Worm (Caenorhabditis elegans) whole organism, L1 larva: ENCODE measurements around the gene sma-9.

Source experiments
- C34B4.2 ChIP-seq: sonication (generic microtip); optimal IDR thresholded peaks from 2 replicates; lab custom pipeline; 2017; ENCODE audit warnings: mild to moderate bottlenecking, missing genetic modification characterization, missing compliant biosample characterization
- Y116A8C.19 ChIP-seq: sonication (generic microtip); optimal IDR thresholded peaks from 2 replicates; lab custom pipeline; 2016; ENCODE audit warnings: missing compliant biosample characterization, missing genetic modification characterization, borderline replicate concordance
- aha-1 ChIP-seq: fragments of 150-350 bp; optimal IDR thresholded peaks from 2 replicates; lab custom pipeline; 2014; ENCODE audit warnings: missing biosample characterization, missing genetic modification characterization
- ama-1 ChIP-seq: fragments of 150-350 bp; optimal IDR thresholded peaks from 2 replicates; lab custom pipeline; 2014
- blmp-1 ChIP-seq: fragments of 150-350 bp; optimal IDR thresholded peaks from 2 replicates; lab custom pipeline; 2014; ENCODE audit warnings: missing biosample characterization, missing genetic modification characterization
- ceh-63 ChIP-seq: fragments of 200-800 bp; sonication (Bioruptor generic); optimal IDR thresholded peaks from 2 replicates; lab custom pipeline; 2018; ENCODE audit warnings: mild to moderate bottlenecking, missing genetic modification characterization, missing compliant biosample characterization
- ceh-8 ChIP-seq: fragments of 200-800 bp; sonication (Bioruptor generic); optimal IDR thresholded peaks from 2 replicates; lab custom pipeline; 2018; ENCODE audit warnings: mild to moderate bottlenecking, missing genetic modification characterization, moderate library complexity, missing compliant biosample characterization
- ceh-90 ChIP-seq: sonication (generic microtip); optimal IDR thresholded peaks from 2 replicates; lab custom pipeline; 2016; ENCODE audit warnings: missing genetic modification characterization, missing compliant biosample characterization
- ces-1 ChIP-seq: fragments of 150-350 bp; optimal IDR thresholded peaks from 2 replicates; lab custom pipeline; 2014; ENCODE audit warnings: missing biosample characterization, missing genetic modification reagents, missing genetic modification characterization
- dpl-1 ChIP-seq, 3 experiments: fragments of 150-350 bp in 2 of 3; sonication (generic microtip) in 1 of 3; optimal IDR thresholded peaks; 2 replicates each; lab custom pipeline; 2014 to 2017; ENCODE audit warnings: missing biosample characterization in 3 of 3, missing genetic modification characterization in 3 of 3, missing genetic modification reagents in 3 of 3
- egl-13 ChIP-seq: sonication (generic microtip); optimal IDR thresholded peaks from 2 replicates; lab custom pipeline; 2016; ENCODE audit warnings: missing genotype, missing genetic modification reagents, missing genetic modification characterization, missing compliant biosample characterization
- egl-27 ChIP-seq, 2 experiments: fragments of 150-350 bp in 1 of 2; sonication (generic microtip); optimal IDR thresholded peaks; 3 replicates each; lab custom pipeline; 2017 to 2018; ENCODE audit warnings: missing biosample characterization in 2 of 2, missing genetic modification characterization in 2 of 2, missing genetic modification reagents in 2 of 2
- elt-2 ChIP-seq: sonication (generic microtip); optimal IDR thresholded peaks from 2 replicates; lab custom pipeline; 2016; ENCODE audit warnings: missing genetic modification characterization, mild to moderate bottlenecking, inconsistent platforms, missing compliant biosample characterization, missing genetic modification reagents
- fkh-10 ChIP-seq: sonication (generic microtip); optimal IDR thresholded peaks from 2 replicates; lab custom pipeline; 2017; ENCODE audit warnings: missing biosample characterization, missing genetic modification reagents, missing genetic modification characterization
- fkh-8 ChIP-seq: sonication (generic microtip); optimal IDR thresholded peaks from 2 replicates; lab custom pipeline; 2016; ENCODE audit warnings: mild to moderate bottlenecking, missing genetic modification characterization, missing compliant biosample characterization
- fos-1 ChIP-seq: fragments of 150-350 bp; optimal IDR thresholded peaks from 2 replicates; lab custom pipeline; 2014; ENCODE audit warnings: missing biosample characterization, missing genetic modification characterization
- hpl-2 ChIP-seq: fragments of 150-350 bp; optimal IDR thresholded peaks from 2 replicates; lab custom pipeline; 2014; ENCODE audit warnings: missing biosample characterization, missing genetic modification reagents, missing genetic modification characterization
- isw-1 ChIP-seq: fragments of 200-800 bp; sonication (Bioruptor generic); IDR thresholded peaks from 2 replicates; pipeline ENCODE4 v1.3.6; 2022; ENCODE audit warnings: missing genetic modification characterization, missing compliant biosample characterization
- lin-14 ChIP-seq: fragments of 200-800 bp; sonication (Bioruptor generic); optimal IDR thresholded peaks from 2 replicates; lab custom pipeline; 2018; ENCODE audit warnings: mild to moderate bottlenecking, missing genetic modification characterization, moderate library complexity, missing compliant biosample characterization
- mep-1 ChIP-seq: fragments of 150-350 bp; optimal IDR thresholded peaks from 2 replicates; lab custom pipeline; 2014; ENCODE audit warnings: missing biosample characterization, missing genetic modification characterization
- nhr-12 ChIP-seq: sonication (generic microtip); optimal IDR thresholded peaks from 2 replicates; lab custom pipeline; 2017; ENCODE audit warnings: missing biosample characterization, missing genetic modification characterization
- nhr-20 ChIP-seq: sonication (generic microtip); optimal IDR thresholded peaks from 2 replicates; lab custom pipeline; 2016; ENCODE audit warnings: mild to moderate bottlenecking, missing genetic modification characterization, missing compliant biosample characterization
- nhr-76 ChIP-seq: sonication (generic microtip); optimal IDR thresholded peaks from 2 replicates; lab custom pipeline; 2017; ENCODE audit warnings: missing biosample characterization, missing genetic modification characterization
- nhr-77 ChIP-seq: fragments of 150-350 bp; optimal IDR thresholded peaks from 2 replicates; lab custom pipeline; 2014; ENCODE audit warnings: missing biosample characterization, missing genetic modification characterization
- nhr-85 ChIP-seq: sonication (generic microtip); peaks from one replicate; lab custom pipeline; 2016; ENCODE audit warnings: missing genetic modification characterization, inconsistent platforms, missing compliant biosample characterization
- pag-3 ChIP-seq: sonication (generic microtip); optimal IDR thresholded peaks from 2 replicates; lab custom pipeline; 2017; ENCODE audit warnings: missing genetic modification characterization, mild to moderate bottlenecking, missing compliant biosample characterization, antibody characterized with exemption, borderline replicate concordance; ENCODE audit not compliant: insufficient read depth
- pax-3 ChIP-seq: fragments of 200-800 bp; sonication (Bioruptor generic); optimal IDR thresholded peaks from 2 replicates; lab custom pipeline; 2018; ENCODE audit warnings: mild to moderate bottlenecking, missing genetic modification characterization, moderate library complexity, missing compliant biosample characterization
- snpc-4 ChIP-seq: fragments of 150-350 bp; optimal IDR thresholded peaks from 2 replicates; lab custom pipeline; 2014; ENCODE audit warnings: missing biosample characterization, missing genetic modification characterization
- sptf-1 ChIP-seq: fragments of 150-350 bp; optimal IDR thresholded peaks from 2 replicates; lab custom pipeline; 2014; ENCODE audit warnings: missing biosample characterization, missing genetic modification characterization
- unc-98 ChIP-seq: fragments of 200-800 bp; sonication (Bioruptor generic); IDR thresholded peaks from 2 replicates; pipeline ENCODE4 v1.3.6; 2022; ENCODE audit warnings: missing genetic modification characterization, missing compliant biosample characterization
- vab-15 ChIP-seq: sonication (generic microtip); optimal IDR thresholded peaks from 2 replicates; lab custom pipeline; 2017; ENCODE audit warnings: missing genotype, mild to moderate bottlenecking, missing genetic modification characterization, missing compliant biosample characterization
- zag-1 ChIP-seq: fragments of 150-350 bp; optimal IDR thresholded peaks from 2 replicates; lab custom pipeline; 2014; ENCODE audit warnings: missing biosample characterization, missing genetic modification characterization
- ztf-11 ChIP-seq, 2 experiments: sonication (generic microtip); optimal IDR thresholded peaks; 2 replicates each; lab custom pipeline; 2016 to 2017; ENCODE audit warnings: missing genetic modification characterization in 2 of 2, missing biosample characterization in 1 of 2, missing compliant biosample characterization in 1 of 2
- ztf-4 ChIP-seq: fragments of 150-350 bp; optimal IDR thresholded peaks from 2 replicates; lab custom pipeline; 2014; ENCODE audit warnings: missing biosample characterization, missing genetic modification characterization

sma-9 gene

DNA sequence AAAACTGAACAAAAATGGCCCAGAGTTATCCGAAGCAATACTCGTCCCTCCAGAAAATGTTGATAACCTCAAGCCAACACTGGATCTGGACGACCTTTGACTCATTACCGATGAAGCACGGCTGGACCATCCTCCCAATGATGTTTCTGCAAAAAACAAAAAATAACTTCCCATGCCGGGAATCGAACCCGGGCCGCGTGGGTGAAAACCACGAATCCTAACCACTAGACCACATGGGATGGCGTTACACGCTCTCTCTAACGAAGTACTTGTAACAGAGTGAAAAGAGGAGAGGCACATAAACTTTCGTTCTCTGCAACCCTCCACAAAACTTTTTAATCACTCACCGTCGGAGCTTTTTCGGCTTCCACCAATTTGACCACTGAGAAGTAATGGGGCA is 52.1 kb downstream of the sma-9 start (continued):
- TF ChIP-seq lin-14 (GFP tag; lab: Kevin White, UChicago) (peak; percentile 61), C34B4.2 (no peak), nhr-76 (tag; lab: Kevin White, UChicago) (no peak), pag-3 (tag; lab: Kevin White, UChicago) (no peak), egl-27 (tag; optimal IDR thresholded peaks at IDR 0.05; lab: Kevin White, UChicago) (no peak), blmp-1 (no peak), vab-15 (tag; lab: Kevin White, UChicago) (no peak), ceh-63 (no peak), unc-98 (GFP tag; lab: Robert Waterston, UW) (no peak), nhr-12 (tag; lab: Kevin White, UChicago) (no peak), aha-1 (tag; lab: Kevin White, UChicago) (no peak), Y116A8C.19 (tag; lab: Kevin White, UChicago) (no peak), elt-2 (tag; lab: Kevin White, UChicago) (peak; percentile 13), nhr-85 (tag; lab: Kevin White, UChicago) (peak; percentile 49), ama-1 (no peak), isw-1 (GFP tag; lab: Robert Waterston, UW) (peak; percentile 24; the same call in 1 of the 2 replicates), mep-1 (tag; lab: Kevin White, UChicago) (peak; percentile 54), ztf-11 (tag; optimal IDR thresholded peaks at IDR 0.05; lab: Kevin White, UChicago) (no peak), fkh-8 (tag; lab: Kevin White, UChicago) (peak; percentile 38), sptf-1 (tag; lab: Kevin White, UChicago) (no peak), fos-1 (tag; lab: Kevin White, UChicago) (no peak), hpl-2 (no peak), nhr-77 (tag; lab: Kevin White, UChicago) (no peak), fkh-10 (GFP tag; lab: Kevin White, UChicago) (no peak), ceh-90 (no peak), egl-13 (tag; lab: Kevin White, UChicago) (no peak), zag-1 (tag; lab: Kevin White, UChicago) (no peak), ceh-8 (GFP tag; lab: Kevin White, UChicago) (no peak), nhr-20 (tag; lab: Kevin White, UChicago) (peak; percentile 58), ces-1 (GFP tag; lab: Kevin White, UChicago) (no peak), snpc-4 (tag; lab: Kevin White, UChicago) (peak; percentile 10), ztf-4 (tag; lab: Kevin White, UChicago) (no peak), dpl-1 (GFP tag; optimal IDR thresholded peaks at IDR 0.05; lab: Kevin White, UChicago) (no peak), pax-3 (tag; lab: Kevin White, UChicago) (no peak)
- TF ChIP-seq, all 84 proteins: peak for 27
